Worm (Caenorhabditis elegans): Measurements from ENCODE around the gene prx-14.

- TF ChIP-seq unc-62 (GFP tag; optimal IDR thresholded peaks at IDR 0.05): no peak
- TF ChIP-seq mep-1 (tag; optimal IDR thresholded peaks at IDR 0.05): no peak
- TF ChIP-seq ceh-39 (tag; optimal IDR thresholded peaks at IDR 0.05): no peak
- no peak for TF ChIP-seq elt-1 (tag; optimal IDR thresholded peaks at IDR 0.05; ENCODE audit: borderline replicate concordance, insufficient read depth)
- no peak for TF ChIP-seq unc-39 (tag; optimal IDR thresholded peaks at IDR 0.05)
- TF ChIP-seq elt-3 (tag; optimal IDR thresholded peaks at IDR 0.05): no peak
- TF ChIP-seq snpc-4 (tag; optimal IDR thresholded peaks at IDR 0.05): no peak
- TF ChIP-seq pha-4 (tag; optimal IDR thresholded peaks at IDR 0.05): no peak
- TF ChIP-seq ces-1 (GFP tag; optimal IDR thresholded peaks at IDR 0.05): no peak
- TF ChIP-seq mab-5 (tag; optimal IDR thresholded peaks at IDR 0.05): no peak
- TF ChIP-seq nhr-237 (tag; optimal IDR thresholded peaks at IDR 0.05): no peak
- TF ChIP-seq lsy-2 (tag; optimal IDR thresholded peaks at IDR 0.05): no peak
- no peak for TF ChIP-seq nhr-76 (tag; optimal IDR thresholded peaks at IDR 0.05)
- no peak for TF ChIP-seq sptf-1 (tag; optimal IDR thresholded peaks at IDR 0.05)
Measured at ce11 chrIV:11186729-11187128, 3.8 kb downstream of the prx-14 start, which contains the start of gene sdz-27.
